Fruit fly (Drosophila melanogaster): Measurements from ENCODE around the gene Npc2f.

dm6 chr3R:24137311-24137945 lies at the start of gene Npc2f:
- TF ChIP-seq sv (GFP tag; optimal IDR thresholded peaks at IDR 0.05) (no peak), dmrt93B (GFP tag; optimal IDR thresholded peaks at IDR 0.05) (no peak), Sp1 (GFP tag; optimal IDR thresholded peaks at IDR 0.05) (no peak), OdsH (GFP tag; optimal IDR thresholded peaks at IDR 0.05) (no peak), h (GFP tag; optimal IDR thresholded peaks at IDR 0.05) (no peak), Dfd (GFP tag; optimal IDR thresholded peaks at IDR 0.05) (no peak), N (GFP tag; optimal IDR thresholded peaks at IDR 0.05) (no peak), Jra (GFP tag; optimal IDR thresholded peaks at IDR 0.05) (no peak), lola (GFP tag; optimal IDR thresholded peaks at IDR 0.05) (no peak), psq (GFP tag; optimal IDR thresholded peaks at IDR 0.05) (no peak), Myc (optimal IDR thresholded peaks at IDR 0.05) (no peak), CG9705 (GFP tag; optimal IDR thresholded peaks at IDR 0.05) (no peak), GATAd (GFP tag; optimal IDR thresholded peaks at IDR 0.05) (no peak)
